Worm (Caenorhabditis elegans) whole organism, early embryonic: Measurements from ENCODE around the gene R151.8.

Experiments
- B0310.2 ChIP-seq: sonication (generic microtip); optimal IDR thresholded peaks from 2 replicates; lab custom pipeline; 2016; ENCODE audit warnings: mild to moderate bottlenecking, missing genetic modification characterization, missing compliant biosample characterization
- F13C5.2 ChIP-seq: sonication (generic microtip); optimal IDR thresholded peaks from 2 replicates; lab custom pipeline; 2017; ENCODE audit warnings: mild to moderate bottlenecking, missing genetic modification characterization, inconsistent platforms, missing compliant biosample characterization
- aly-1 ChIP-seq: sonication (generic microtip); optimal IDR thresholded peaks from 2 replicates; lab custom pipeline; 2016; ENCODE audit warnings: missing genetic modification characterization, missing compliant biosample characterization
- ama-1 ChIP-seq: fragments of 150-350 bp; optimal IDR thresholded peaks from 2 replicates; lab custom pipeline; 2014
- ceh-13 ChIP-seq: fragments of 200-800 bp; sonication (Bioruptor generic); optimal IDR thresholded peaks from 2 replicates; lab custom pipeline; 2018; ENCODE audit warnings: mild to moderate bottlenecking, missing genetic modification characterization, missing compliant biosample characterization
- ceh-36 ChIP-seq: sonication (generic microtip); optimal IDR thresholded peaks from 2 replicates; lab custom pipeline; 2016; ENCODE audit warnings: missing genetic modification characterization, inconsistent platforms, missing compliant biosample characterization
- flt-1 ChIP-seq: fragments of 200-800 bp; sonication (Bioruptor generic); IDR thresholded peaks from 2 replicates; pipeline ENCODE4 v1.3.6; 2022; ENCODE audit warnings: missing genetic modification characterization, missing compliant biosample characterization
- hmbx-1 ChIP-seq: sonication (generic microtip); optimal IDR thresholded peaks from 2 replicates; lab custom pipeline; 2016; ENCODE audit warnings: mild to moderate bottlenecking, missing genetic modification characterization, missing compliant biosample characterization
- hmg-4 ChIP-seq: fragments of 200-800 bp; sonication (Bioruptor generic); optimal IDR thresholded peaks from 2 replicates; lab custom pipeline; 2018; ENCODE audit warnings: mild to moderate bottlenecking, missing genetic modification characterization, missing compliant biosample characterization
- pes-1 ChIP-seq: fragments of 200-800 bp; sonication (Bioruptor generic); IDR thresholded peaks from 2 replicates; pipeline ENCODE4 v1.3.6; 2022; ENCODE audit warnings: missing genetic modification reagents, missing genetic modification characterization, missing compliant biosample characterization
- scrt-1 ChIP-seq: fragments of 200-800 bp; sonication (Bioruptor generic); IDR thresholded peaks from 2 replicates; pipeline ENCODE4 v1.3.6; 2022; ENCODE audit warnings: missing genetic modification characterization, missing compliant biosample characterization
- tbx-11 ChIP-seq: fragments of 200-800 bp; sonication (Bioruptor generic); IDR thresholded peaks from 2 replicates; pipeline ENCODE4 v1.3.6; 2022; ENCODE audit warnings: missing genetic modification characterization, missing compliant biosample characterization
- tbx-37 ChIP-seq: fragments of 200-800 bp; sonication (Bioruptor generic); conservative IDR thresholded peaks from 2 replicates; pipeline ENCODE4 v1.3.6; 2022; ENCODE audit warnings: missing genetic modification reagents, missing genetic modification characterization, missing compliant biosample characterization

ce11 chrIII:7272088-7272487, 42.5 kb upstream of the R151.8 start:
- TF ChIP-seq ceh-36 (tag; lab: Kevin White, UChicago): no peak
- TF ChIP-seq ceh-13 (GFP tag; lab: Kevin White, UChicago): no peak
- no peak for TF ChIP-seq ama-1 (lab: Kevin White, UChicago)
- TF ChIP-seq aly-1 (tag; lab: Kevin White, UChicago): no peak
- TF ChIP-seq pes-1 (GFP tag; lab: Robert Waterston, UW): no peak
- TF ChIP-seq F13C5.2: peak; percentile 43
- no peak for TF ChIP-seq hmbx-1 (tag; lab: Kevin White, UChicago)
- no peak for TF ChIP-seq scrt-1
- TF ChIP-seq hmg-4: peak; percentile 75
- no peak for TF ChIP-seq tbx-11
- 0 out of 2 replicates have a peak, but pooled peaks have one; percentile 4 for TF ChIP-seq flt-1 (GFP tag; lab: Robert Waterston, UW)
- no peak for TF ChIP-seq B0310.2 (tag; lab: Kevin White, UChicago)
- TF ChIP-seq tbx-37: no peak
